Worm (Caenorhabditis elegans): Measurements from ENCODE around the gene srd-48.

The srd-48 gene

ce11 chrX:12326424-12326823, 9.5 kb upstream of the srd-48 start, which contains the start of gene srd-41:
Gene srd-41, plus strand, starts transcription at chrX:12326724.
- TF ChIP-seq vab-15 (tag; optimal IDR thresholded peaks at IDR 0.05) (no peak), blmp-1 (tag; optimal IDR thresholded peaks at IDR 0.05) (no peak), nhr-28 (tag; optimal IDR thresholded peaks at IDR 0.05) (no peak), aly-2 (tag; optimal IDR thresholded peaks at IDR 0.05) (no peak), unc-98 (GFP tag; IDR thresholded peaks at IDR 0.05) (no peak), C16A3.4 (tag; optimal IDR thresholded peaks at IDR 0.05) (no peak), nhr-77 (tag; optimal IDR thresholded peaks at IDR 0.05) (no peak), nhr-76 (tag; optimal IDR thresholded peaks at IDR 0.05) (no peak), lin-13 (GFP tag; optimal IDR thresholded peaks at IDR 0.05) (no peak), C04F5.9 (tag; optimal IDR thresholded peaks at IDR 0.05) (no peak), unc-62 (GFP tag; optimal IDR thresholded peaks at IDR 0.05) (no peak), unc-30 (tag; optimal IDR thresholded peaks at IDR 0.05) (no peak), lsy-2 (tag; optimal IDR thresholded peaks at IDR 0.05) (no peak), nhr-11 (tag; optimal IDR thresholded peaks at IDR 0.05) (no peak), ztf-11 (tag; optimal IDR thresholded peaks at IDR 0.05) (no peak), mep-1 (tag; optimal IDR thresholded peaks at IDR 0.05) (no peak), tlp-1 (tag; optimal IDR thresholded peaks at IDR 0.05) (no peak), ceh-90 (tag; optimal IDR thresholded peaks at IDR 0.05) (no peak), grh-1 (GFP tag; IDR thresholded peaks at IDR 0.05) (no peak), fkh-8 (tag; optimal IDR thresholded peaks at IDR 0.05) (no peak)

ce11 chrX:12328676-12329075, 7.2 kb upstream of the srd-48 start, which contains the start of gene srd-45:
Gene srd-45, plus strand, starts transcription at chrX:12328976.
- no peak for TF ChIP-seq skn-1 (tag; optimal IDR thresholded peaks at IDR 0.05)
- TF ChIP-seq sox-4 (tag; optimal IDR thresholded peaks at IDR 0.05), result no peak
- TF ChIP-seq ceh-8 (GFP tag; optimal IDR thresholded peaks at IDR 0.05), result no peak
- TF ChIP-seq snpc-4 (tag; optimal IDR thresholded peaks at IDR 0.05), result no peak
- TF ChIP-seq sup-37 (GFP tag; optimal IDR thresholded peaks at IDR 0.05), result no peak
- TF ChIP-seq lin-35 (GFP tag; optimal IDR thresholded peaks at IDR 0.05), result no peak
- no peak for TF ChIP-seq lin-14 (GFP tag; optimal IDR thresholded peaks at IDR 0.05)
- no peak for TF ChIP-seq ces-1 (GFP tag; optimal IDR thresholded peaks at IDR 0.05)
- no peak for TF ChIP-seq hlh-17 (GFP tag; optimal IDR thresholded peaks at IDR 0.05; ENCODE audit: borderline replicate concordance)
- TF ChIP-seq mep-1 (tag; optimal IDR thresholded peaks at IDR 0.05), result no peak
- no peak for TF ChIP-seq ceh-82 (tag; optimal IDR thresholded peaks at IDR 0.05)
- TF ChIP-seq ceh-88 (GFP tag; IDR thresholded peaks at IDR 0.05), result no peak
- no peak for TF ChIP-seq lir-3 (tag; optimal IDR thresholded peaks at IDR 0.05; ENCODE audit: poor library complexity)

- TF ChIP-seq dpl-1 (GFP tag; optimal IDR thresholded peaks at IDR 0.05) (no peak), nhr-71 (tag; optimal IDR thresholded peaks at IDR 0.05) (peak; percentile 18), unc-130 (tag; optimal IDR thresholded peaks at IDR 0.05) (no peak), nhr-76 (tag; optimal IDR thresholded peaks at IDR 0.05) (no peak), lir-3 (tag; optimal IDR thresholded peaks at IDR 0.05; ENCODE audit: poor library complexity) (no peak), nhr-20 (tag; optimal IDR thresholded peaks at IDR 0.05) (no peak)
Measured at ce11 chrX:12331795-12332194, 4.1 kb upstream of the srd-48 start, which contains the start of gene srd-46. Gene srd-46, plus strand, starts transcription at chrX:12332095.

- TF ChIP-seq efl-1 (optimal IDR thresholded peaks at IDR 0.05), result no peak
- TF ChIP-seq efl-1 (GFP tag; optimal IDR thresholded peaks at IDR 0.05 in 1 of 2), result peak in 1 of 2 experiments; percentile 70
- no peak for TF ChIP-seq C34B4.2 (tag; optimal IDR thresholded peaks at IDR 0.05)
Measured at ce11 chrX:12333479-12333878, 2.4 kb upstream of the srd-48 start, which contains the start of gene srd-47. Gene srd-47, plus strand, starts transcription at chrX:12333642.
